Fruit fly (Drosophila melanogaster): ENCODE results near the gene CG32148.
A peak's percentile ranks its signal among the peaks of the same experiment; 100 is the strongest.

CG32148 gene

DNA sequence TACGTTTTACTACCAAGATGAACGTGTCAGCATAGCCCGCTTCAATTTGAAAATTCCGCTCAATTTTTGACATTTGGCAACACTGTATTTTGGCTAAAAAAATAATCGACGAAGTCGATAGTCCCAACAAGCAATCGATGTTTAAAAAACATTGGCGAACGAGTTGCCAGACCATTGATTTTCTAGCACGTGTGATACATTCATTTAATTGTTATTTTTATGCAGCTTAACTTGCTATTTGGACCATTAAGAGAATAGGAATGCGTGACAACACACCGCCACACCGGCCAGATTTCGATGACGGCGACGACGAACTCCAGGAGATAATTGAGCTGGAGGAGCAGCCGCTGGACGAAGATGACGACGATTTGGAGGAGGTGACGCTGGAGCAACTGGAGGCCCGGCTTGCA, 40.6 kb upstream of the CG32148 start, which contains the start of gene CG5114 (continued):
- TF ChIP-seq CG42726 (GFP tag; IDR thresholded peaks at IDR 0.05; ENCODE audit: partially characterized antibody), result peak; percentile 93
- no peak for TF ChIP-seq CG30431 (GFP tag; optimal IDR thresholded peaks at IDR 0.05)
- peak; percentile 31 for TF ChIP-seq unpg (GFP tag; optimal IDR thresholded peaks at IDR 0.05)
- TF ChIP-seq CG15696 (tag; optimal IDR thresholded peaks at IDR 0.05), result no peak
- peak; percentile 13 for TF ChIP-seq CG16863 (GFP tag; optimal IDR thresholded peaks at IDR 0.05)
- peak; percentile 55; the same call in 1 of the 2 replicates for TF ChIP-seq H2.0 (GFP tag; IDR thresholded peaks at IDR 0.05)
- TF ChIP-seq CG17829 (tag; optimal IDR thresholded peaks at IDR 0.05), result peak; percentile 65
- peak; percentile 67 for TF ChIP-seq CG15514 (GFP tag; optimal IDR thresholded peaks at IDR 0.05)
- TF ChIP-seq chn (GFP tag; optimal IDR thresholded peaks at IDR 0.05), result no peak
- TF ChIP-seq CG17385 (GFP tag; optimal IDR thresholded peaks at IDR 0.05), result no peak
- peak; percentile 37 for TF ChIP-seq Nf-YC (tag; optimal IDR thresholded peaks at IDR 0.05)
- TF ChIP-seq CG17568 (GFP tag; optimal IDR thresholded peaks at IDR 0.05), result no peak
- no peak for TF ChIP-seq CG11085 (GFP tag; IDR thresholded peaks at IDR 0.05)
- no peak for TF ChIP-seq sima (GFP tag; optimal IDR thresholded peaks at IDR 0.05)
- TF ChIP-seq CG13624 (GFP tag; optimal IDR thresholded peaks at IDR 0.05), result peak; percentile 74
- TF ChIP-seq CG31441 (GFP tag; IDR thresholded peaks at IDR 0.05), result no peak
- no peak for TF ChIP-seq Nf-YB (GFP tag; optimal IDR thresholded peaks at IDR 0.05)
- TF ChIP-seq unc-4 (GFP tag; IDR thresholded peaks at IDR 0.05; ENCODE audit: partially characterized antibody), result peak; percentile 90
- TF ChIP-seq trem (tag; optimal IDR thresholded peaks at IDR 0.05), result peak; percentile 86
- TF ChIP-seq CG5245 (GFP tag; optimal IDR thresholded peaks at IDR 0.05), result no peak
- peak; percentile 97 for TF ChIP-seq CG13287 (GFP tag; IDR thresholded peaks at IDR 0.05; ENCODE audit: partially characterized antibody)
- peak; percentile 78 for TF ChIP-seq nerfin-2 (GFP tag; IDR thresholded peaks at IDR 0.05; ENCODE audit: partially characterized antibody)
- no peak for TF ChIP-seq Kr (GFP tag; optimal IDR thresholded peaks at IDR 0.05)
- no peak for TF ChIP-seq CG10209 (GFP tag; optimal IDR thresholded peaks at IDR 0.05)
- TF ChIP-seq CG15269 (tag; optimal IDR thresholded peaks at IDR 0.05), result peak; percentile 23
- TF ChIP-seq br (optimal IDR thresholded peaks at IDR 0.05), result no peak
- peak; percentile 41 for TF ChIP-seq Hmr (GFP tag; optimal IDR thresholded peaks at IDR 0.05)
- TF ChIP-seq CG11560 (tag; IDR thresholded peaks at IDR 0.05), result no peak
- peak; percentile 95 for TF ChIP-seq stwl (tag; optimal IDR thresholded peaks at IDR 0.05)
- no peak for TF ChIP-seq Ravus (GFP tag; IDR thresholded peaks at IDR 0.05)
- 0 out of 3 replicates have a peak, but pooled peaks have one; percentile 50 for TF ChIP-seq zfh1 (GFP tag; IDR thresholded peaks at IDR 0.05)
- peak; percentile 25 for TF ChIP-seq maf-S (GFP tag; optimal IDR thresholded peaks at IDR 0.05)
- TF ChIP-seq tx (GFP tag; optimal IDR thresholded peaks at IDR 0.05), result peak; percentile 43
- 0 out of 2 replicates have a peak, but pooled peaks have one; percentile 24 for TF ChIP-seq CG17328 (GFP tag; IDR thresholded peaks at IDR 0.05)
- no peak for TF ChIP-seq CG12071 (GFP tag; optimal IDR thresholded peaks at IDR 0.05)
- peak; percentile 66 for TF ChIP-seq gro (GFP tag; optimal IDR thresholded peaks at IDR 0.05)
- TF ChIP-seq schlank (tag; optimal IDR thresholded peaks at IDR 0.05), result no peak
- no peak for TF ChIP-seq eve (GFP tag; optimal IDR thresholded peaks at IDR 0.05)
- no peak for TF ChIP-seq CG31365 (tag; optimal IDR thresholded peaks at IDR 0.05)
- TF ChIP-seq sug (tag; optimal IDR thresholded peaks at IDR 0.05), result peak; percentile 54
- TF ChIP-seq CG4854 (GFP tag; optimal IDR thresholded peaks at IDR 0.05), result peak; percentile 24
- 0 out of 2 replicates have a peak, but pooled peaks have one; percentile 31 for TF ChIP-seq ara (GFP tag; IDR thresholded peaks at IDR 0.05)
- TF ChIP-seq CG3726 (GFP tag; IDR thresholded peaks at IDR 0.05), result no peak
- TF ChIP-seq Adf1 (GFP tag; IDR thresholded peaks at IDR 0.05), result no peak
- no peak for TF ChIP-seq Hey (tag; optimal IDR thresholded peaks at IDR 0.05)
- no peak for TF ChIP-seq fd96Cb (tag; optimal IDR thresholded peaks at IDR 0.05)
- TF ChIP-seq NFAT (GFP tag; IDR thresholded peaks at IDR 0.05), result peak; percentile 57; the same call in 1 of the 2 replicates
- TF ChIP-seq CG10979 (tag; optimal IDR thresholded peaks at IDR 0.05), result peak; percentile 46
- peak; percentile 29 for TF ChIP-seq CG18262 (tag; optimal IDR thresholded peaks at IDR 0.05)
- no peak for TF ChIP-seq CG10431 (GFP tag; optimal IDR thresholded peaks at IDR 0.05)
- TF ChIP-seq hbn (GFP tag; IDR thresholded peaks at IDR 0.05; ENCODE audit: partially characterized antibody), result peak; percentile 93

Data from whole organism, embryonic.